Worm (Caenorhabditis elegans) whole organism, L1 larva: Measurements from ENCODE around the gene lipl-3.
A peak's percentile ranks its signal among the peaks of the same experiment; 100 is the strongest.

Experiments used
- Y116A8C.19 ChIP-seq: sonication (generic microtip); optimal IDR thresholded peaks from 2 replicates; lab custom pipeline; 2016; ENCODE audit warnings: missing compliant biosample characterization, missing genetic modification characterization, borderline replicate concordance
- alr-1 ChIP-seq: fragments of 200-800 bp; sonication (Bioruptor generic); optimal IDR thresholded peaks from 2 replicates; lab custom pipeline; 2018; ENCODE audit warnings: borderline replicate concordance, mild to moderate bottlenecking, missing genetic modification characterization, missing compliant biosample characterization
- ceh-82 ChIP-seq, 3 experiments: fragments of 150-350 bp in 1 of 3; sonication (generic microtip) in 2 of 3; optimal IDR thresholded peaks; 2 replicates each; lab custom pipeline; 2014 to 2017; ENCODE audit warnings: missing biosample characterization in 3 of 3, missing genetic modification characterization in 3 of 3
- dsc-1 ChIP-seq: sonication (generic microtip); optimal IDR thresholded peaks from 2 replicates; lab custom pipeline; 2016; ENCODE audit warnings: mild to moderate bottlenecking, missing genetic modification characterization, missing compliant biosample characterization
- egl-13 ChIP-seq: sonication (generic microtip); optimal IDR thresholded peaks from 2 replicates; lab custom pipeline; 2016; ENCODE audit warnings: missing genotype, missing genetic modification reagents, missing genetic modification characterization, missing compliant biosample characterization
- elt-2 ChIP-seq: sonication (generic microtip); optimal IDR thresholded peaks from 2 replicates; lab custom pipeline; 2016; ENCODE audit warnings: missing genetic modification characterization, mild to moderate bottlenecking, inconsistent platforms, missing compliant biosample characterization, missing genetic modification reagents
- elt-3 ChIP-seq, 6 experiments: fragments of 150-350 bp in 1 of 6; sonication (generic microtip); optimal IDR thresholded peaks; 2 replicates each; lab custom pipeline; 2017 to 2018; ENCODE audit warnings: missing biosample characterization in 6 of 6, missing genetic modification characterization in 6 of 6, inconsistent platforms in 1 of 6
- fkh-8 ChIP-seq: sonication (generic microtip); optimal IDR thresholded peaks from 2 replicates; lab custom pipeline; 2016; ENCODE audit warnings: mild to moderate bottlenecking, missing genetic modification characterization, missing compliant biosample characterization
- grh-1 ChIP-seq: fragments of 200-800 bp; sonication (Bioruptor generic); IDR thresholded peaks from 2 replicates; pipeline ENCODE4 v1.3.6; 2022; ENCODE audit warnings: missing genetic modification reagents, missing genetic modification characterization, missing compliant biosample characterization
- irx-1 ChIP-seq: sonication (generic microtip); optimal IDR thresholded peaks from 2 replicates; lab custom pipeline; 2016; ENCODE audit warnings: missing genetic modification characterization, missing compliant biosample characterization
- lin-15B ChIP-seq: fragments of 150-350 bp; sonication (generic microtip); optimal IDR thresholded peaks from 3 replicates; lab custom pipeline; 2014; ENCODE audit warnings: missing biosample characterization, missing genetic modification characterization
- lin-35 ChIP-seq, 2 experiments: fragments of 150-350 bp; optimal IDR thresholded peaks; 2 replicates each; lab custom pipeline; 2014; ENCODE audit warnings: missing biosample characterization in 2 of 2, missing genetic modification characterization in 2 of 2, missing genetic modification reagents in 2 of 2
- lir-3 ChIP-seq: sonication (generic microtip); optimal IDR thresholded peaks from 2 replicates; lab custom pipeline; 2016; ENCODE audit warnings: mild to moderate bottlenecking, missing genetic modification characterization, moderate library complexity, missing compliant biosample characterization; ENCODE audit not compliant: poor library complexity
- nhr-11 ChIP-seq: fragments of 150-350 bp; optimal IDR thresholded peaks from 2 replicates; lab custom pipeline; 2014; ENCODE audit warnings: missing biosample characterization, missing genetic modification characterization
- nhr-20 ChIP-seq: sonication (generic microtip); optimal IDR thresholded peaks from 2 replicates; lab custom pipeline; 2016; ENCODE audit warnings: mild to moderate bottlenecking, missing genetic modification characterization, missing compliant biosample characterization
- sptf-1 ChIP-seq: fragments of 150-350 bp; optimal IDR thresholded peaks from 2 replicates; lab custom pipeline; 2014; ENCODE audit warnings: missing biosample characterization, missing genetic modification characterization
- tlp-1 ChIP-seq: fragments of 150-350 bp; optimal IDR thresholded peaks from 2 replicates; lab custom pipeline; 2014; ENCODE audit warnings: missing biosample characterization, missing genetic modification characterization
- unc-30 ChIP-seq: sonication (generic microtip); optimal IDR thresholded peaks from 2 replicates; lab custom pipeline; 2017; ENCODE audit warnings: missing biosample characterization, missing genetic modification characterization
- unc-62 ChIP-seq: fragments of 150-350 bp; optimal IDR thresholded peaks from 2 replicates; lab custom pipeline; 2014; ENCODE audit warnings: missing biosample characterization, missing genetic modification reagents, missing genetic modification characterization
- zag-1 ChIP-seq: fragments of 150-350 bp; optimal IDR thresholded peaks from 2 replicates; lab custom pipeline; 2014; ENCODE audit warnings: missing biosample characterization, missing genetic modification characterization
- ztf-4 ChIP-seq: fragments of 150-350 bp; optimal IDR thresholded peaks from 2 replicates; lab custom pipeline; 2014; ENCODE audit warnings: missing biosample characterization, missing genetic modification characterization

The lipl-3 gene

DNA sequence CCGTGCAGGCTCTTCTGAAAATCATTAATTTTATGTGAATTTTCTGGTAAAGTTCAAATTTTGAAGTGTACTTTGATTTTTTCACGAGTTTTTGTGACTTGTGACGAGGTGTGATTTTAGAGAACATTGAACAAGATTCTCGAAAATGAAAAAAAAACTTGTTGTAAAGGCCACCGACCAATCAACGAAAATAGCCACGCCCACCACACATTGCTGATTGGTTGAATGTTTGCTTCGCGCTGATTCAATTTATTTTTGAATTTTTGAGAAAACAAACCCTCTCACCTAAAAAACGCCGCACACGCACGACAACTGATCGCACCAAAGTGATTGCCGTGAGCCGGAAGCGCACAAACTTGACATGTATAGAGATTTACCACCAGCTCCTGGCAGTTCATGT, 41.2 kb downstream of the lipl-3 start:
- TF ChIP-seq nhr-20 (tag; lab: Kevin White, UChicago) = no peak
- TF ChIP-seq ztf-4 (tag; lab: Kevin White, UChicago) = no peak
- TF ChIP-seq ceh-82 (tag; optimal IDR thresholded peaks at IDR 0.05; lab: Kevin White, UChicago) = no peak
- TF ChIP-seq unc-62 (GFP tag; lab: Kevin White, UChicago) = no peak
- no peak for TF ChIP-seq zag-1
- TF ChIP-seq elt-3 (tag; optimal IDR thresholded peaks at IDR 0.05; lab: Kevin White, UChicago) = no peak

DNA sequence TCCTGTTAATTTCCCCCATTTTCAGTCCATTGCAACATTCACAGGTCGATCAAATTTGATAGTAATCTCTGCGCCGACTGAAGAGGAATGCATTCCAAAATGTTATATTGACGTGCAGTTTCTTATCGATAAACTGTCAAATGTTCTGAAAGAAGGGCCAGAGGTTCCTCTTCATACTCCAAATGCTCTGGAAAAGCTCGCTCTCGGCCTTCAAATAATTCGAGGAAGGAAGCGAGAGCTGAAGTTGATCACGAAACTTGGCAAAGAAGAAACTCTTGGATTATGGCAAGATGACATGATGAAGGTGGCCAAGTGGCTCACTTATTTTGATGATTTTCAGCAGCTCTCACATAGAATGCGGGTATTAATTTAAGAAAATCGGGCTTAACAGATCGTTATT, 45.0 kb downstream of the lipl-3 start:
- TF ChIP-seq Y116A8C.19 (tag; lab: Kevin White, UChicago) (no peak), nhr-20 (tag; lab: Kevin White, UChicago) (no peak), grh-1 (GFP tag; lab: Robert Waterston, UW) (no peak)
- TF ChIP-seq, all 84 proteins: peak for 0

DNA sequence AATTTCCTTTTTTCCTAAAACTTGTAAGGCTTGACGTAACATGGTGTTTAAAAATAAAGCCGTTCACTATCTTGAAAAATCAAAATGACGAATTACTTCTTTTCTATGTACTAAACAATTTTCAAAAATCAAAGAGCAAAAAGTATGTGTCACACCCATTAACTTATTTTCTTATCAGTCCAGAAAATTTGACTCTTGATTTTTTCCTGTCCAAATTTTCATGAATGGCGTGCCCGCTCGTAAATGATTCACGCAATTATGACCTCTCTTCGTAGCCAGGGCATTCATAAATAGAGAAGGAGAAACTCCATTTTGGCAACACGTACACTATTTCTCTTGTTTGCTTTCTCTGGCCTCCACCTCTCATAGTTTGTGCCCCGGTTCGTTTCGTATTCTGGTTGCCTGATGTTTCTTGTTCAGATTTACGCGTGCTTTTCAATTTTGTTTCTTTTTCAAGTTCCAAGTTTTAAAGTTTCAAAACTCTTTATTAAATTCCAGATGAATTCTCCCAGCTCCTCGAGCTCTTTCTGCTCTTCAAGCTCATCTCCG, 46.3 kb downstream of the lipl-3 start, which contains the start of gene nhr-55:
nhr-55 (plus strand) TSS at position 499 of the 549 bp plus-strand sequence.
- TF ChIP-seq lin-35 (GFP tag; optimal IDR thresholded peaks at IDR 0.05; lab: Kevin White, UChicago) = peak in 1 of 2 experiments; percentile 1
- peak; percentile 14 for TF ChIP-seq elt-2
- TF ChIP-seq ceh-82 (tag; optimal IDR thresholded peaks at IDR 0.05; lab: Kevin White, UChicago) = no peak
- TF ChIP-seq sptf-1 (tag; lab: Kevin White, UChicago) = no peak
- peak; percentile 5 for TF ChIP-seq fkh-8 (tag; lab: Kevin White, UChicago)

DNA sequence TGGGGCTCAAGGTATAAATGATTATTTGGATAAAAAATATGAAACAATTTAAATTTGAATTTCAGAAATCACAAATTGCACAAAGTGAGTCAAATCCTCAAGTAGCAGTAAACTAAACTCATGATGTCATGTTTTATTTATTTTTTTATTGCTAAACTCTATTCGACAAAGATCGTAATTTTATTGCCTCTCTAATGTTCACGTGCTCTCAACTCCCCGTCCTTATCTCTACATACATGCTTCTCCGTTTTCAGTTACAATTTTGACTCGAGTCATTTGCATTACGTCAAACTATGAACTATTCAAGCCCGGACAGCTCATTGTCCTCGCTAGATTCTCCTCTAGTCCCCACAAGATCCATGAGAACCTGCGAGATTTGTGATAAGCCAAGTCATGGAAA, 49.5 kb downstream of the lipl-3 start, which contains the start of gene nhr-99:
nhr-99 (plus strand) TSS at position 263 of the 400 bp plus-strand sequence.
- TF ChIP-seq ztf-4 (tag; lab: Kevin White, UChicago) (no peak), nhr-20 (tag; lab: Kevin White, UChicago) (peak; percentile 40), lin-35 (GFP tag; optimal IDR thresholded peaks at IDR 0.05; lab: Kevin White, UChicago) (peak in 1 of 2 experiments; percentile 10), alr-1 (no peak), nhr-11 (tag; lab: Kevin White, UChicago) (no peak), elt-2 (peak; percentile 62), sptf-1 (tag; lab: Kevin White, UChicago) (no peak), dsc-1 (no peak), irx-1 (tag; lab: Kevin White, UChicago) (no peak)

DNA sequence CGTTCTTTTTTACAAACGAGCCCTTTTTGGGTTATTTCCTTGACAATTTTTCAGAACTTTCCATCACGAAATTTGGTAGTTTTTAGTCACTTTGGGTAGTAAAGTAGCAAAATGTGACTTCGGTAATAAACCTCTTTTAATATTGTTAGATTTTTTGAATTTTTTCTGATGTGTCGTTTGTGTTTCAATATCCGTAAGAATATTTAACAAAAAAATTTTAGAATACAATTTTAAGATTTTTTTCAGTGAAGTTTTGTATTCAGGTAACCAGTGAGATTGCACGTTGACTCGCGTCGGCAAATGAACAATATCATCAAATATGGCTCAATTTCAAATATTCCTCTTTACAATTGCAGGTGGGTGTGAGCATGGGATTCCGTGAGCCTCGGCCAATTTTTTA, 51.4 kb downstream of the lipl-3 start, which contains the start of gene srt-31:
srt-31 (plus strand) TSS at position 301 of the 400 bp plus-strand sequence.
- TF ChIP-seq egl-13 (tag; lab: Kevin White, UChicago) (no peak), elt-3 (tag; optimal IDR thresholded peaks at IDR 0.05; lab: Kevin White, UChicago) (no peak), unc-30 (tag; lab: Kevin White, UChicago) (no peak), tlp-1 (tag; lab: Kevin White, UChicago) (no peak), lin-15B (tag; lab: Kevin White, UChicago) (no peak), lir-3 (tag; lab: Kevin White, UChicago) (no peak)
